Fruit fly (Drosophila melanogaster) whole organism, embryonic: ENCODE data around the gene Rtca.
A peak's percentile ranks its signal among the peaks of the same experiment; 100 is the strongest.

ENCODE experiments used
- Ada2b ChIP-seq: fragments of 200-800 bp; sonication (Bioruptor generic); IDR thresholded peaks from 2 replicates; pipeline ENCODE4 v1.3.6; 2022; ENCODE audit warnings: missing biosample characterization, missing genetic modification characterization
- Asciz ChIP-seq: fragments of 200-800 bp; sonication (Bioruptor generic); optimal IDR thresholded peaks from 2 replicates; lab custom pipeline; 2017; ENCODE audit warnings: missing biosample characterization, mild to moderate bottlenecking, missing genetic modification characterization, missing genetic modification reagents
- CG11085 ChIP-seq: fragments of 200-800 bp; sonication (Bioruptor generic); IDR thresholded peaks from 2 replicates; pipeline ENCODE4 v1.3.6; 2022; ENCODE audit warnings: missing biosample characterization, missing genetic modification characterization
- CG13123 ChIP-seq: fragments of 200-800 bp; sonication (Bioruptor generic); optimal IDR thresholded peaks from 2 replicates; lab custom pipeline; 2016; ENCODE audit warnings: missing biosample characterization, missing genetic modification characterization
- CG14710 ChIP-seq: fragments of 200-800 bp; sonication (Bioruptor generic); optimal IDR thresholded peaks from 3 replicates; lab custom pipeline; 2019; ENCODE audit warnings: missing biosample characterization, mild to moderate bottlenecking, missing genetic modification characterization, moderate library complexity
- CG15601 ChIP-seq: fragments of 200-800 bp; sonication (Bioruptor generic); optimal IDR thresholded peaks from 3 replicates; lab custom pipeline; 2019; ENCODE audit warnings: missing biosample characterization, mild to moderate bottlenecking, missing genetic modification characterization, moderate library complexity
- CG16815 ChIP-seq: fragments of 200-800 bp; sonication (Bioruptor generic); optimal IDR thresholded peaks from 3 replicates; lab custom pipeline; 2017; ENCODE audit warnings: missing biosample characterization, mild to moderate bottlenecking, missing genetic modification characterization
- CG17328 ChIP-seq: fragments of 200-800 bp; sonication (Bioruptor generic); IDR thresholded peaks from 2 replicates; pipeline ENCODE4 v1.3.6; 2022; ENCODE audit warnings: missing biosample characterization, missing genetic modification characterization
- CG17802 ChIP-seq: fragments of 200-800 bp; sonication (Bioruptor generic); optimal IDR thresholded peaks from 2 replicates; lab custom pipeline; 2018; ENCODE audit warnings: missing biosample characterization, mild to moderate bottlenecking, missing genetic modification characterization, moderate library complexity
- CG17829 ChIP-seq: fragments of 200-800 bp; optimal IDR thresholded peaks from 2 replicates; lab custom pipeline; 2019; ENCODE audit warnings: missing biosample characterization, mild to moderate bottlenecking, missing genetic modification characterization, moderate library complexity
- CG18011 ChIP-seq: fragments of 200-800 bp; sonication (Bioruptor generic); optimal IDR thresholded peaks from 2 replicates; lab custom pipeline; 2017; ENCODE audit warnings: missing biosample characterization, missing genetic modification characterization, mild to moderate bottlenecking, moderate library complexity, missing genotype
- CG2678 ChIP-seq: fragments of 200-800 bp; sonication (Bioruptor generic); optimal IDR thresholded peaks from 3 replicates; lab custom pipeline; 2019; ENCODE audit warnings: missing biosample characterization, mild to moderate bottlenecking, missing genetic modification characterization, moderate library complexity
- CG2712 ChIP-seq: fragments of 200-800 bp; optimal IDR thresholded peaks from 3 replicates; lab custom pipeline; 2019; ENCODE audit warnings: missing biosample characterization, mild to moderate bottlenecking, missing genetic modification characterization, moderate library complexity
- CG31224 ChIP-seq: fragments of 200-800 bp; sonication (Bioruptor generic); IDR thresholded peaks from 2 replicates; pipeline ENCODE4 v1.3.6; 2022; ENCODE audit warnings: missing biosample characterization, missing genetic modification characterization
- CG31365 ChIP-seq: fragments of 200-800 bp; sonication (Bioruptor generic); optimal IDR thresholded peaks from 2 replicates; lab custom pipeline; 2018; ENCODE audit warnings: missing biosample characterization, mild to moderate bottlenecking, missing genetic modification characterization
- CG32767 ChIP-seq: fragments of 200-800 bp; sonication (Bioruptor generic); IDR thresholded peaks from 2 replicates; pipeline ENCODE4 v1.3.6; 2022; ENCODE audit warnings: missing biosample characterization, missing genetic modification characterization
- CG34224 ChIP-seq: fragments of 200-800 bp; sonication (Bioruptor generic); IDR thresholded peaks from 3 replicates; pipeline ENCODE4 v1.3.6; 2022; ENCODE audit warnings: missing biosample characterization, missing genetic modification characterization; ENCODE audit not compliant: partially characterized antibody
- CG4730 ChIP-seq: fragments of 200-800 bp; sonication (Bioruptor generic); IDR thresholded peaks from 2 replicates; pipeline ENCODE4 v1.3.6; 2022; ENCODE audit warnings: missing biosample characterization, missing genetic modification characterization
- CG8359 ChIP-seq: fragments of 200-800 bp; sonication (Bioruptor generic); optimal IDR thresholded peaks from 2 replicates; lab custom pipeline; 2017; ENCODE audit warnings: missing biosample characterization, mild to moderate bottlenecking, missing genetic modification characterization, borderline replicate concordance
- CG8388 ChIP-seq: fragments of 200-800 bp; sonication (Bioruptor generic); optimal IDR thresholded peaks from 2 replicates; lab custom pipeline; 2019; ENCODE audit warnings: missing biosample characterization, mild to moderate bottlenecking, missing genetic modification characterization, moderate library complexity
- CG8944 ChIP-seq: fragments of 200-800 bp; sonication (Bioruptor generic); optimal IDR thresholded peaks from 3 replicates; lab custom pipeline; 2016; ENCODE audit warnings: missing biosample characterization, missing genetic modification characterization
- CG9215 ChIP-seq: fragments of 200-800 bp; sonication (Bioruptor generic); IDR thresholded peaks from 2 replicates; pipeline ENCODE4 v1.3.6; 2022; ENCODE audit warnings: missing biosample characterization, missing genetic modification characterization
- CG9932 ChIP-seq: fragments of 200-800 bp; sonication (Bioruptor generic); IDR thresholded peaks from 2 replicates; pipeline ENCODE4 v1.3.6; 2022; ENCODE audit warnings: missing biosample characterization, missing genetic modification characterization
- CTCF ChIP-seq: fragments of 200-800 bp; sonication (Bioruptor generic); optimal IDR thresholded peaks from 2 replicates; lab custom pipeline; 2017; ENCODE audit warnings: missing biosample characterization, mild to moderate bottlenecking, missing genetic modification characterization, moderate library complexity
- CrebB ChIP-seq: fragments of 200-800 bp; sonication (Bioruptor generic); optimal IDR thresholded peaks from 3 replicates; lab custom pipeline; 2018; ENCODE audit warnings: missing biosample characterization, mild to moderate bottlenecking, missing genetic modification characterization
- Drgx ChIP-seq: fragments of 200-800 bp; sonication (Bioruptor generic); IDR thresholded peaks from 2 replicates; pipeline ENCODE4 v1.3.6; 2022; ENCODE audit warnings: missing biosample characterization, missing genetic modification characterization
- HmgZ ChIP-seq: fragments of 200-800 bp; sonication (Bioruptor generic); optimal IDR thresholded peaks from 2 replicates; lab custom pipeline; 2018; ENCODE audit warnings: missing biosample characterization, mild to moderate bottlenecking, missing genetic modification characterization
- Hr78 ChIP-seq, 2 experiments: fragments of 200-800 bp in 1 of 2; fragments of >200 bp in 1 of 2; sonication (Bioruptor generic) in 1 of 2; optimal IDR thresholded peaks; 2 replicates each; lab custom pipeline; 2017 to 2019; ENCODE audit warnings: missing biosample characterization in 2 of 2, missing genetic modification characterization in 2 of 2, mild to moderate bottlenecking in 1 of 2, moderate library complexity in 1 of 2
- NFAT ChIP-seq: fragments of 200-800 bp; sonication (Bioruptor generic); IDR thresholded peaks from 2 replicates; pipeline ENCODE4 v1.3.6; 2022; ENCODE audit warnings: missing biosample characterization, missing genetic modification characterization
- Oaz ChIP-seq: fragments of 200-800 bp; sonication (Bioruptor generic); IDR thresholded peaks from 2 replicates; pipeline ENCODE4 v1.3.6; 2022; ENCODE audit warnings: missing biosample characterization, missing genetic modification characterization
- Optix ChIP-seq: fragments of 200-800 bp; sonication (Bioruptor generic); IDR thresholded peaks from 3 replicates; pipeline ENCODE4 v1.3.6; 2022; ENCODE audit warnings: missing biosample characterization, missing genetic modification characterization
- Stat92E ChIP-seq, 3 experiments: fragments of >200 bp in 2 of 3; fragments of 200-800 bp in 1 of 3; sonication (Bioruptor generic) in 1 of 3; optimal IDR thresholded peaks; 2 replicates each; lab custom pipeline; 2017 to 2019; ENCODE audit warnings: missing biosample characterization in 3 of 3, missing genetic modification characterization in 3 of 3, mild to moderate bottlenecking in 1 of 3, moderate library complexity in 1 of 3
- Tbp ChIP-seq: fragments of >200 bp; optimal IDR thresholded peaks from 2 replicates; lab custom pipeline; 2018; ENCODE audit warnings: missing biosample characterization, missing genetic modification characterization
- al ChIP-seq: fragments of 200-800 bp; sonication (Bioruptor generic); IDR thresholded peaks from 2 replicates; pipeline ENCODE4 v1.3.6; 2022; ENCODE audit warnings: missing biosample characterization, missing genetic modification characterization
- cg ChIP-seq: fragments of 200-800 bp; sonication (Bioruptor generic); optimal IDR thresholded peaks from 3 replicates; lab custom pipeline; 2019; ENCODE audit warnings: missing biosample characterization, mild to moderate bottlenecking, missing genetic modification characterization, moderate library complexity
- chn ChIP-seq: fragments of 200-800 bp; sonication (Bioruptor generic); optimal IDR thresholded peaks from 2 replicates; lab custom pipeline; 2016; ENCODE audit warnings: missing biosample characterization, missing genetic modification characterization
- dimm ChIP-seq: fragments of 200-800 bp; sonication (Bioruptor generic); IDR thresholded peaks from 2 replicates; pipeline ENCODE4 v1.3.6; 2022; ENCODE audit warnings: missing biosample characterization, missing genetic modification characterization
- esg ChIP-seq: fragments of 200-800 bp; sonication (Bioruptor generic); conservative IDR thresholded peaks from 2 replicates; pipeline ENCODE4 v1.3.6; 2022; ENCODE audit warnings: missing biosample characterization, missing genetic modification characterization
- fd96Cb ChIP-seq: fragments of 200-800 bp; sonication (Bioruptor generic); optimal IDR thresholded peaks from 2 replicates; lab custom pipeline; 2018; ENCODE audit warnings: missing biosample characterization, mild to moderate bottlenecking, missing genetic modification characterization, moderate library complexity
- gem ChIP-seq: fragments of 200-800 bp; sonication (Bioruptor generic); optimal IDR thresholded peaks from 2 replicates; lab custom pipeline; 2019; ENCODE audit warnings: missing biosample characterization, mild to moderate bottlenecking, missing genetic modification characterization, moderate library complexity
- ham ChIP-seq: fragments of 200-800 bp; sonication (Bioruptor generic); IDR thresholded peaks from 2 replicates; pipeline ENCODE4 v1.3.6; 2022; ENCODE audit warnings: missing biosample characterization, missing genetic modification characterization
- jumu ChIP-seq: fragments of 200-800 bp; sonication (Bioruptor generic); optimal IDR thresholded peaks from 3 replicates; lab custom pipeline; 2016; ENCODE audit warnings: missing biosample characterization, missing genetic modification characterization
- kni ChIP-seq: fragments of 200-800 bp; sonication (Bioruptor generic); optimal IDR thresholded peaks from 3 replicates; lab custom pipeline; 2017; ENCODE audit warnings: mild to moderate bottlenecking, missing biosample characterization, missing genetic modification reagents, missing genetic modification characterization
- lbe ChIP-seq: fragments of 200-800 bp; sonication (Bioruptor generic); optimal IDR thresholded peaks from 2 replicates; lab custom pipeline; 2016; ENCODE audit warnings: missing biosample characterization, mild to moderate bottlenecking, missing genetic modification characterization
- nerfin-1 ChIP-seq: fragments of 200-800 bp; sonication (Bioruptor generic); optimal IDR thresholded peaks from 3 replicates; lab custom pipeline; 2019; ENCODE audit warnings: missing biosample characterization, mild to moderate bottlenecking, missing genetic modification characterization, moderate library complexity
- nmo ChIP-seq: fragments of 200-800 bp; sonication (Bioruptor generic); optimal IDR thresholded peaks from 2 replicates; lab custom pipeline; 2018; ENCODE audit warnings: missing biosample characterization, mild to moderate bottlenecking, missing genetic modification characterization, moderate library complexity
- nom ChIP-seq: fragments of 200-800 bp; sonication (Bioruptor generic); optimal IDR thresholded peaks from 2 replicates; lab custom pipeline; 2017; ENCODE audit warnings: missing biosample characterization, missing genetic modification characterization, mild to moderate bottlenecking, moderate library complexity, missing genetic modification reagents
- oc ChIP-seq: fragments of 200-800 bp; sonication (Bioruptor generic); optimal IDR thresholded peaks from 2 replicates; lab custom pipeline; 2018; ENCODE audit warnings: missing biosample characterization, mild to moderate bottlenecking, missing genetic modification characterization, moderate library complexity
- pros ChIP-seq: fragments of 200-800 bp; sonication (Bioruptor generic); optimal IDR thresholded peaks from 3 replicates; lab custom pipeline; 2019; ENCODE audit warnings: missing biosample characterization, mild to moderate bottlenecking, missing genetic modification characterization, moderate library complexity
- sr ChIP-seq: fragments of 200-800 bp; sonication (Bioruptor generic); IDR thresholded peaks from 3 replicates; pipeline ENCODE4 v1.3.6; 2022; ENCODE audit warnings: missing biosample characterization, missing genetic modification characterization
- tgo ChIP-seq: fragments of 200-800 bp; sonication (Bioruptor generic); IDR thresholded peaks from 3 replicates; pipeline ENCODE4 v1.3.6; 2022; ENCODE audit warnings: missing biosample characterization, missing genetic modification characterization
- usp ChIP-seq: fragments of >200 bp; optimal IDR thresholded peaks from 2 replicates; lab custom pipeline; 2017; ENCODE audit warnings: missing biosample characterization, missing genetic modification characterization

Rtca gene

dm6 chrX:2036383-2036782 is 35.8 kb upstream of the Rtca start (continued):
- TF ChIP-seq Asciz (GFP tag; lab: Kevin White, UChicago) (no peak), Ada2b (no peak), CG9932 (GFP tag; lab: Robert Waterston, UW) (no peak), chn (peak; percentile 17), oc (tag; lab: Kevin White, UChicago) (no peak), CG2712 (tag; lab: Kevin White, UChicago) (no peak), CrebB (tag; lab: Kevin White, UChicago) (no peak), NFAT (GFP tag; lab: Robert Waterston, UW) (no peak), CG13123 (GFP tag; lab: Kevin White, UChicago) (no peak), jumu (GFP tag; lab: Kevin White, UChicago) (no peak), CG4730 (GFP tag; lab: Robert Waterston, UW) (no peak), tgo (GFP tag; lab: Robert Waterston, UW) (no peak), CG31365 (tag; lab: Kevin White, UChicago) (no peak), ham (GFP tag; lab: Robert Waterston, UW) (no peak), al (GFP tag; lab: Robert Waterston, UW) (no peak), CG31224 (no peak), nom (GFP tag; lab: Kevin White, UChicago) (no peak), CG9215 (GFP tag; lab: Robert Waterston, UW) (no peak), CG8944 (GFP tag; lab: Kevin White, UChicago) (no peak), Stat92E (GFP tag; optimal IDR thresholded peaks at IDR 0.05; lab: Kevin White, UChicago) (no peak), cg (GFP tag; lab: Kevin White, UChicago) (peak; percentile 32), lbe (no peak), CG16815 (GFP tag; lab: Kevin White, UChicago) (no peak), Oaz (no peak), CG8359 (GFP tag; lab: Kevin White, UChicago) (no peak), Tbp (GFP tag; lab: Kevin White, UChicago) (no peak), nerfin-1 (tag; lab: Kevin White, UChicago) (no peak), gem (no peak), CG34224 (no peak), CG14710 (tag; lab: Kevin White, UChicago) (no peak), esg (GFP tag; lab: Robert Waterston, UW) (no peak), CG17802 (tag; lab: Kevin White, UChicago) (no peak), CTCF (GFP tag; lab: Kevin White, UChicago) (no peak), pros (GFP tag; lab: Kevin White, UChicago) (peak; percentile 13), HmgZ (tag; lab: Kevin White, UChicago) (no peak), sr (GFP tag; lab: Robert Waterston, UW) (peak; percentile 77), Hr78 (GFP tag; optimal IDR thresholded peaks at IDR 0.05; lab: Kevin White, UChicago) (no peak), CG15601 (tag; lab: Kevin White, UChicago) (no peak), CG8388 (GFP tag; lab: Kevin White, UChicago) (no peak), CG17829 (no peak), Optix (GFP tag; lab: Robert Waterston, UW) (no peak), Drgx (GFP tag; lab: Robert Waterston, UW) (peak; percentile 13; the same call in 1 of the 2 replicates), CG18011 (GFP tag; lab: Kevin White, UChicago) (no peak), CG32767 (GFP tag; lab: Robert Waterston, UW) (no peak), kni (GFP tag; lab: Kevin White, UChicago) (peak; percentile 69), usp (GFP tag; lab: Kevin White, UChicago) (no peak), CG17328 (GFP tag; lab: Robert Waterston, UW) (no peak), fd96Cb (tag; lab: Kevin White, UChicago) (no peak), dimm (GFP tag; lab: Robert Waterston, UW) (no peak), CG2678 (tag; lab: Kevin White, UChicago) (no peak), nmo (GFP tag; lab: Kevin White, UChicago) (no peak), CG11085 (GFP tag; lab: Robert Waterston, UW) (no peak)
